Fruit fly (Drosophila melanogaster): Measurements from ENCODE around the gene CG1544.

CG1544 gene

dm6 chr3R:31218214-31218876 lies 21.6 kb downstream of the CG1544 start (continued):
- no peak for TF ChIP-seq tap (tag; optimal IDR thresholded peaks at IDR 0.05)
- TF ChIP-seq Eip74EF (GFP tag; optimal IDR thresholded peaks at IDR 0.05), result no peak
- TF ChIP-seq lola (GFP tag; optimal IDR thresholded peaks at IDR 0.05), result no peak
- no peak for TF ChIP-seq CG17802 (tag; optimal IDR thresholded peaks at IDR 0.05)
- TF ChIP-seq CG7786 (GFP tag; optimal IDR thresholded peaks at IDR 0.05), result no peak
- no peak for TF ChIP-seq gce (GFP tag; IDR thresholded peaks at IDR 0.05)
- no peak for TF ChIP-seq CG4404 (GFP tag; IDR thresholded peaks at IDR 0.05)
- no peak for TF ChIP-seq CG33557 (GFP tag; optimal IDR thresholded peaks at IDR 0.05)
- TF ChIP-seq ems (GFP tag; optimal IDR thresholded peaks at IDR 0.05), result no peak
- no peak for TF ChIP-seq CG10274 (GFP tag; optimal IDR thresholded peaks at IDR 0.05)
- peak; percentile 22 for TF ChIP-seq CG17186 (GFP tag; optimal IDR thresholded peaks at IDR 0.05)
- TF ChIP-seq fru (optimal IDR thresholded peaks at IDR 0.05), result no peak

DNA sequence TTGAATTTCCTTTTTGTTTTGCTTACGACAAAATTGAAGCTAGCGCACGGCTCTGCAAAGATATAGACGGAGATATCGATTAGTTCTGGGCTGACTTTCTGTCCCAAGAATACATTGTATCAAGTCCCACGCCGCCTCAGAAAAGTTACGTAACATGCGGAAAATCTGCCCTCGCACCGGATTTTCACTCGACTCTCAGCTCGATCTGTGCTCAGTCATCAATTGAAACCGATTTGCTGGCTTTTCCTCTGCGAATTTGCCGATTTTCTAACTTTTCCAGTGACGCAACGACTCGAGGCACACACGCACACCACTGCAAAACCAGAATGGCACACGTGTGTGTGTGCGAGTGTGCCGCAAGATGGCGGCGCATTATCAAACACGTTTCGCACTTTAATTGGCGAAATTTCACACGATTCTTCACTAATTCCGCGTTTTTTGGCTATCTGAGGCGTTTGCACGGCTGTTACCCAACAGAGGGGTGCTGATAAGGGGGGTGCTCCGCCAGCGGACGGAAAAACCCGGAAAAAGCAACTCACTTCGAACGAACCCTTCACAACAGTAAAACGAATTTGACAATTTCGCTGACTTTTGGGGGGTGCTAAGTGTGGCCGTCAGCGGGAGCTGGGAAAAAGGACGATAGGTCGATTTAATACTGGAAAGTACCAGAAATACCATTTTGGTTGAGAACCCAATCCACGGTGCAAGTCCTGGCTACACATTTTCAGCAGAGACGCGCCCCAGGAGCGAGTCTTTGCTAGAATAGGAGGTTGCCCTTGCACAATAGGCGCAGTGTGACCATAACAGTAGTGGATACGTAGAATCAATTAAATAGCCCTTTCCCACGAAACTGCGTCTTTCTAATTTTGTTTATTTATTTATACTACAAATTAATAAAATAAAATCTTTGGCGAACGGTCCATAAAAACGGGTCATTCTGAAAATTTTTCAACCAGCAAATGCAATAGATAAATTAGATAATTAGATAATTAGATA lies 22.6 kb downstream of the CG1544 start, which contains the start of gene ATPsynC:
Gene ATPsynC (minus strand): TSS at position 634 of the 996 bp plus-strand sequence.
- TF ChIP-seq ATbp (GFP tag; optimal IDR thresholded peaks at IDR 0.05), result no peak
- TF ChIP-seq sima (GFP tag; optimal IDR thresholded peaks at IDR 0.05), result no peak
- TF ChIP-seq Dip2 (GFP tag; IDR thresholded peaks at IDR 0.05), result no peak
- peak; percentile 31 for TF ChIP-seq disco-r (GFP tag; optimal IDR thresholded peaks at IDR 0.05)
- TF ChIP-seq D (optimal IDR thresholded peaks at IDR 0.05), result peak; percentile 12
- no peak for TF ChIP-seq D (GFP tag; optimal IDR thresholded peaks at IDR 0.05)
- TF ChIP-seq hkb (optimal IDR thresholded peaks at IDR 0.05), result peak; percentile 31
- no peak for TF ChIP-seq hkb (GFP tag; IDR thresholded peaks at IDR 0.05)
- peak; percentile 61 for TF ChIP-seq Dek (tag; optimal IDR thresholded peaks at IDR 0.05)
- TF ChIP-seq CG43689 (GFP tag; IDR thresholded peaks at IDR 0.05), result no peak
- peak; percentile 20 for TF ChIP-seq HHEX (GFP tag; optimal IDR thresholded peaks at IDR 0.05)
- peak; percentile 39 for TF ChIP-seq Nf-YC (tag; optimal IDR thresholded peaks at IDR 0.05)
- no peak for TF ChIP-seq CG7556 (GFP tag; optimal IDR thresholded peaks at IDR 0.05)
- TF ChIP-seq CG4282 (GFP tag; optimal IDR thresholded peaks at IDR 0.05), result no peak
- no peak for TF ChIP-seq CG34422 (GFP tag; IDR thresholded peaks at IDR 0.05)
- TF ChIP-seq wor (GFP tag; IDR thresholded peaks at IDR 0.05), result no peak
- TF ChIP-seq NFAT (GFP tag; IDR thresholded peaks at IDR 0.05), result no peak
- TF ChIP-seq pita (GFP tag; optimal IDR thresholded peaks at IDR 0.05), result peak; percentile 100
- TF ChIP-seq CG1233 (GFP tag; optimal IDR thresholded peaks at IDR 0.05), result peak; percentile 45
- no peak for TF ChIP-seq fd3F (GFP tag; optimal IDR thresholded peaks at IDR 0.05)
- TF ChIP-seq HLHmδ (GFP tag; optimal IDR thresholded peaks at IDR 0.05), result peak; percentile 80
- TF ChIP-seq toy (GFP tag; IDR thresholded peaks at IDR 0.05), result no peak
- peak; percentile 9 for TF ChIP-seq gsb-n (tag; optimal IDR thresholded peaks at IDR 0.05)
- no peak for TF ChIP-seq dati (GFP tag; IDR thresholded peaks at IDR 0.05)
- TF ChIP-seq Med (GFP tag), result peak; percentile 96
- no peak for TF ChIP-seq GATAe (GFP tag; conservative IDR thresholded peaks at IDR 0.05)
- no peak for TF ChIP-seq peb (GFP tag; IDR thresholded peaks at IDR 0.05)
- peak; percentile 36 to 52 for TF ChIP-seq dpn (GFP tag; optimal IDR thresholded peaks at IDR 0.05)
- TF ChIP-seq Lhr (GFP tag; optimal IDR thresholded peaks at IDR 0.05), result peak; percentile 99
- peak; percentile 58 for TF ChIP-seq ERR (GFP tag; optimal IDR thresholded peaks at IDR 0.05)
- TF ChIP-seq Lim3 (GFP tag; IDR thresholded peaks at IDR 0.05), result no peak
- TF ChIP-seq fru (optimal IDR thresholded peaks at IDR 0.05), result no peak
- TF ChIP-seq chn (GFP tag; optimal IDR thresholded peaks at IDR 0.05), result peak; percentile 68
- TF ChIP-seq CG5245 (GFP tag; optimal IDR thresholded peaks at IDR 0.05), result no peak
- peak; percentile 44 for TF ChIP-seq CG9727 (GFP tag; optimal IDR thresholded peaks at IDR 0.05)
- peak; percentile 77 for TF ChIP-seq nerfin-1 (tag; optimal IDR thresholded peaks at IDR 0.05)
- TF ChIP-seq gt (GFP tag; IDR thresholded peaks at IDR 0.05), result no peak
